Worm (Caenorhabditis elegans) whole organism, mixed stage, embryonic: ENCODE measurements around the gene srv-8.
"Not testable (repeated sequence)": the region's sequence is repeated elsewhere in the genome, so short reads cannot be mapped to it uniquely, and the experiment has no call there.

Experiments
- M03D4.4 ChIP-seq: sonication (generic microtip); optimal IDR thresholded peaks from 2 replicates; lab custom pipeline; 2017; ENCODE audit warnings: mild to moderate bottlenecking, missing genetic modification characterization, missing compliant biosample characterization
- bed-3 ChIP-seq: fragments of 200-800 bp; sonication (Bioruptor generic); optimal IDR thresholded peaks from 3 replicates; lab custom pipeline; 2018; ENCODE audit warnings: mild to moderate bottlenecking, missing genetic modification characterization, moderate library complexity, missing compliant biosample characterization
- blmp-1 ChIP-seq: fragments of 150-350 bp; optimal IDR thresholded peaks from 2 replicates; lab custom pipeline; 2014; ENCODE audit warnings: missing biosample characterization, missing genetic modification characterization
- ceh-39 ChIP-seq: fragments of 150-350 bp; optimal IDR thresholded peaks from 2 replicates; lab custom pipeline; 2014; ENCODE audit warnings: missing biosample characterization, missing genetic modification characterization
- ceh-43 ChIP-seq: fragments of 200-800 bp; sonication (Bioruptor generic); optimal IDR thresholded peaks from 2 replicates; lab custom pipeline; 2018; ENCODE audit warnings: mild to moderate bottlenecking, missing genetic modification characterization, moderate library complexity, missing compliant biosample characterization
- ceh-83 ChIP-seq: fragments of 200-800 bp; sonication (Bioruptor generic); optimal IDR thresholded peaks from 2 replicates; lab custom pipeline; 2018; ENCODE audit warnings: mild to moderate bottlenecking, missing genetic modification characterization, missing compliant biosample characterization
- ces-1 ChIP-seq: fragments of 150-350 bp; optimal IDR thresholded peaks from 2 replicates; lab custom pipeline; 2014; ENCODE audit warnings: missing biosample characterization, missing genetic modification reagents, missing genetic modification characterization
- drap-1 ChIP-seq: fragments of 200-800 bp; sonication (Bioruptor generic); optimal IDR thresholded peaks from 3 replicates; lab custom pipeline; 2018; ENCODE audit warnings: mild to moderate bottlenecking, missing genetic modification characterization, missing compliant biosample characterization
- elt-1 ChIP-seq: sonication (generic microtip); optimal IDR thresholded peaks from 2 replicates; lab custom pipeline; 2017; ENCODE audit warnings: missing genetic modification characterization, mild to moderate bottlenecking, missing compliant biosample characterization, antibody characterized with exemption, moderate library complexity, borderline replicate concordance; ENCODE audit not compliant: insufficient read depth
- elt-3 ChIP-seq: fragments of 150-350 bp; optimal IDR thresholded peaks from 2 replicates; lab custom pipeline; 2014; ENCODE audit warnings: missing biosample characterization, missing genetic modification characterization
- flh-1 ChIP-seq: fragments of 200-800 bp; sonication (Bioruptor generic); optimal IDR thresholded peaks from 2 replicates; lab custom pipeline; 2018; ENCODE audit warnings: mild to moderate bottlenecking, missing genetic modification characterization, moderate library complexity, missing compliant biosample characterization
- ham-2 ChIP-seq: fragments of 200-800 bp; sonication (Bioruptor generic); optimal IDR thresholded peaks from 2 replicates; lab custom pipeline; 2018; ENCODE audit warnings: mild to moderate bottlenecking, missing genetic modification characterization, missing compliant biosample characterization
- lin-13 ChIP-seq: fragments of 150-350 bp; optimal IDR thresholded peaks from 2 replicates; lab custom pipeline; 2014; ENCODE audit warnings: missing biosample characterization, missing genetic modification characterization
- lin-32 ChIP-seq: fragments of 200-800 bp; sonication (Bioruptor generic); optimal IDR thresholded peaks from 2 replicates; lab custom pipeline; 2018; ENCODE audit warnings: mild to moderate bottlenecking, missing genetic modification characterization, missing compliant biosample characterization
- lsy-2 ChIP-seq: fragments of 150-350 bp; optimal IDR thresholded peaks from 2 replicates; lab custom pipeline; 2014; ENCODE audit warnings: missing biosample characterization, missing genetic modification characterization
- mab-5 ChIP-seq: fragments of 150-350 bp; optimal IDR thresholded peaks from 2 replicates; lab custom pipeline; 2014; ENCODE audit warnings: missing biosample characterization, missing genetic modification characterization
- mep-1 ChIP-seq: fragments of 150-350 bp; optimal IDR thresholded peaks from 2 replicates; lab custom pipeline; 2017; ENCODE audit warnings: missing biosample characterization, missing genetic modification reagents, missing genetic modification characterization, inconsistent platforms
- mls-2 ChIP-seq: sonication (generic microtip); optimal IDR thresholded peaks from 2 replicates; lab custom pipeline; 2016; ENCODE audit warnings: mild to moderate bottlenecking, missing genetic modification characterization, moderate library complexity, missing compliant biosample characterization
- nhr-12 ChIP-seq: fragments of 150-350 bp; optimal IDR thresholded peaks from 2 replicates; lab custom pipeline; 2014; ENCODE audit warnings: missing biosample characterization, missing genetic modification characterization
- nhr-2 ChIP-seq: fragments of 150-350 bp; optimal IDR thresholded peaks from 2 replicates; lab custom pipeline; 2014; ENCODE audit warnings: missing biosample characterization, missing genetic modification characterization
- nhr-28 ChIP-seq: fragments of 150-350 bp; optimal IDR thresholded peaks from 2 replicates; lab custom pipeline; 2014; ENCODE audit warnings: missing biosample characterization, missing genetic modification characterization
- nhr-76 ChIP-seq: sonication (generic microtip); optimal IDR thresholded peaks from 2 replicates; lab custom pipeline; 2017; ENCODE audit warnings: missing biosample characterization, missing genetic modification characterization
- pha-4 ChIP-seq: fragments of 150-350 bp; optimal IDR thresholded peaks from 2 replicates; lab custom pipeline; 2018; ENCODE audit warnings: missing biosample characterization, missing genetic modification reagents, missing genetic modification characterization
- snpc-4 ChIP-seq: fragments of 150-350 bp; optimal IDR thresholded peaks from 2 replicates; lab custom pipeline; 2014; ENCODE audit warnings: missing biosample characterization, missing genetic modification characterization
- sptf-1 ChIP-seq: sonication (generic microtip); optimal IDR thresholded peaks from 2 replicates; lab custom pipeline; 2017; ENCODE audit warnings: mild to moderate bottlenecking, missing genetic modification characterization, moderate library complexity, missing compliant biosample characterization
- tbx-8 ChIP-seq: fragments of 200-800 bp; sonication (Bioruptor generic); optimal IDR thresholded peaks from 2 replicates; lab custom pipeline; 2018; ENCODE audit warnings: mild to moderate bottlenecking, missing genetic modification characterization, moderate library complexity, missing compliant biosample characterization
- unc-120 ChIP-seq: sonication (generic microtip); optimal IDR thresholded peaks from 2 replicates; lab custom pipeline; 2017; ENCODE audit warnings: missing genetic modification characterization, missing compliant biosample characterization; ENCODE audit not compliant: poor library complexity, severe bottlenecking
- unc-39 ChIP-seq: fragments of 150-350 bp; optimal IDR thresholded peaks from 2 replicates; lab custom pipeline; 2014; ENCODE audit warnings: missing biosample characterization, missing genetic modification characterization
- unc-62 ChIP-seq: fragments of 150-350 bp; optimal IDR thresholded peaks from 2 replicates; lab custom pipeline; 2014; ENCODE audit warnings: missing biosample characterization, missing genetic modification reagents, missing genetic modification characterization
- zip-8 ChIP-seq: fragments of 150-350 bp; optimal IDR thresholded peaks from 2 replicates; lab custom pipeline; 2014; ENCODE audit warnings: missing biosample characterization, missing genetic modification characterization

srv-8 gene

DNA sequence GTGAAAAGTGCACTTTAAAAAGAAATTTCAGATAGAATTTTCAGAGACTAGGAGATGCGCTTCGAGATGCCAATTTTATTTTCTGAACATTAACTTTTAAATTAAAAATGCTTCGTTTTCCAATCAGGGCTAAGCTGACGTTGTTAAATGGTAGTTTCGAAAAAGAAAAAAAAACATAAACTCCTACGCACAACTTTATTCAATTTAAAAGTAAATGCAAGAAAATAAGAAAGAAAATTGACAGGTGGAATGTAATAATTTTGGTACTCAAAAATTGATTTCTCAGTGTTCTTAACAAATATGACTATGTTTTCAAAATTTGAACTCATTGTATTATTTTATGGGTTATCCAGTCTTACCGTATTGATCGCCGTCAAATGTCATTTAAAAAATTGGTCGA lies 32.8 kb upstream of the srv-8 start, which contains the start of gene lurp-2:
Gene lurp-2, plus strand, starts transcription at position 301 of the 400 bp plus-strand sequence.
- TF ChIP-seq drap-1 (GFP tag; lab: Kevin White, UChicago) (no peak), lsy-2 (no peak), mab-5 (tag; lab: Kevin White, UChicago) (no peak), tbx-8 (GFP tag; lab: Kevin White, UChicago) (no peak), nhr-28 (tag; lab: Kevin White, UChicago) (no peak), ceh-83 (GFP tag; lab: Kevin White, UChicago) (no peak), ceh-39 (no peak), nhr-12 (tag; lab: Kevin White, UChicago) (no peak), unc-39 (tag; lab: Kevin White, UChicago) (no peak), elt-1 (tag; lab: Kevin White, UChicago) (no peak), ham-2 (GFP tag; lab: Kevin White, UChicago) (no peak), flh-1 (GFP tag; lab: Kevin White, UChicago) (no peak), ceh-43 (GFP tag; lab: Kevin White, UChicago) (no peak), mep-1 (tag; lab: Kevin White, UChicago) (no peak), ces-1 (GFP tag; lab: Kevin White, UChicago) (no peak), unc-120 (tag; lab: Kevin White, UChicago) (no peak), nhr-76 (no peak)

DNA sequence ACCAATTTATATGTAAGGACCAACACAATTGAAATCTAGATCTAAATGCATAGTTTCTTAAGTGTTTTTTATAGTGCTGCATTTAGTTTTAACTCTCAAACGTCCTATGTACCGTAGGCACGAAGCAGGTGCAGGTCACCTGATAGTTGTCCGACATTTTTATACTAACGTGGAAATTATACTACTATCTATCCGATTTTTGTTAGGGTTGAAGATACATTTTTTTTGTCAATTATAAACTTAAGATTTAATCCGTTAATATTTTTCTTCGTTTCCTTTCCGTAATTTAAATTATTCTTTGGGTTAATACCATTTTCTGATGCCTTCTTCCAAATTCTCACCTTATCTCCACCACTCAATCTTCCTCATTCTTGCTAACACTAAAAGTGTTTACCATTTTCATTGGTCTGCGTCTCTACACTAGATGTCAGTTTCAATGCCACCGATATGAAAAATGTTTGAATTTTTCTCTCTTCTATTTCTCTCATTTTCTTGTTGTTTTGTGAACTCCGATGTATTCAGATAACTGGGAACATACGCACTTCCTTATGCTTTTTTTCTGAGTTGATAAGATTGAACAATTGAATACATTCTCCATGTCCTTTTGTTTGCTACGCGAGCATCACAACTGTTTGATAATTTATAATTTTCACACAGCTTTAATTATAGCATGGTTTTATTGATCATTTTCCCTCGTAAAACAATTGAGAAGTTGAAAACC lies 24.8 kb upstream of the srv-8 start, which contains the start of gene Y2H9A.4:
Gene Y2H9A.4, plus strand, starts transcription at position 671 of the 721 bp plus-strand sequence.
- TF ChIP-seq tbx-8 (GFP tag; lab: Kevin White, UChicago) = no peak
- TF ChIP-seq blmp-1 (tag; lab: Kevin White, UChicago) = no peak
- no peak for TF ChIP-seq nhr-76
- no peak for TF ChIP-seq mls-2 (tag; lab: Kevin White, UChicago)
- TF ChIP-seq drap-1 (GFP tag; lab: Kevin White, UChicago) = no peak
- no peak for TF ChIP-seq pha-4 (tag; lab: Kevin White, UChicago)
- TF ChIP-seq sptf-1 (tag; lab: Kevin White, UChicago) = no peak
- no peak for TF ChIP-seq bed-3 (GFP tag; lab: Kevin White, UChicago)
- TF ChIP-seq lin-13 (tag; lab: Kevin White, UChicago) = no peak
- no peak for TF ChIP-seq elt-3
- no peak for TF ChIP-seq M03D4.4
- no peak for TF ChIP-seq mep-1 (tag; lab: Kevin White, UChicago)
- TF ChIP-seq zip-8 (tag; lab: Kevin White, UChicago) = no peak
- TF ChIP-seq unc-62 (GFP tag; lab: Kevin White, UChicago) = no peak
- TF ChIP-seq snpc-4 (tag; lab: Kevin White, UChicago) = no peak
- TF ChIP-seq unc-39 (tag; lab: Kevin White, UChicago) = no peak
- TF ChIP-seq ham-2 (GFP tag; lab: Kevin White, UChicago) = no peak
- TF ChIP-seq nhr-12 (tag; lab: Kevin White, UChicago) = no peak
- no peak for TF ChIP-seq ceh-43 (GFP tag; lab: Kevin White, UChicago)
- no peak for TF ChIP-seq ceh-39

DNA sequence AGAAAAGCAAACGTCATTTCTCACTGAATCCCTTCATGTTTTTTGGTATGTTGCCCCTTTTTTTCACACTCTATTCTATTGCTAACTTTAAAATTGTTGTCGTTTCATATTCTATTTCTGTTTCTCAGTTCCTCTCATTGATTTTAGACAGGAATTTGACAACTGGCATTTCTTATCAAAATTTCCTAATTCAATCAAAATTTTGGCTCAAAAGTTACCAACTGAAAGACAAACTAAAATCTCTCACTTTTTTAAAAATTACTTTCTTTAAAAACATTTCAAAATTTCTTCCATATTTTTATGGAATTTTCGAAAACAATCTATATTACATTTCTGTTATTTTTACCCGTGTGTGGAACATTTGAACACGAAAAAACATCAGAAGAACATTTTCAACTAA lies 23.0 kb upstream of the srv-8 start, which contains the start of gene Y2H9A.6:
Gene Y2H9A.6, plus strand, starts transcription at position 301 of the 400 bp plus-strand sequence.
- not testable (repeated sequence) for TF ChIP-seq mep-1 (tag; lab: Kevin White, UChicago); zip-8 (tag; lab: Kevin White, UChicago); elt-3

DNA sequence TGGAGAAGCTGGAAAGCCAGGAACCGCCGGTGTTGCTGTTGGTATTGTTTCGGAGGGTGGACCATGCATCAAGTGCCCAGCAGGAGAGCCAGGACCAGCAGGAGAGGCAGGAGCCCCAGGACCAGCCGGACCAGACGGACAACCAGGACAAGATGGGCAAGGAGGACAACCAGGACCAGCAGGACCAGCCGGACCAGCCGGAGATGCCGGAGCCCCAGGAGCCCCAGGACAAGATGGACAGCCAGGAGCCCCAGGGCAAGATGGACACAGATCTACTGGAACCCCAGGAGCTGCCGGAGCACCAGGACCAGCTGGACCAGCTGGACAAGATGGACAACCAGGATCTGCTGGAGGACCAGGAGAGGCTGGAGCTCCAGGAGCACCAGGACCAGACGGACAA lies 22.3 kb upstream of the srv-8 start:
- no peak for TF ChIP-seq blmp-1 (tag; lab: Kevin White, UChicago)
- TF ChIP-seq ham-2 (GFP tag; lab: Kevin White, UChicago) = no peak
- TF ChIP-seq ceh-43 (GFP tag; lab: Kevin White, UChicago) = no peak
- no peak for TF ChIP-seq lin-32
- TF ChIP-seq snpc-4 (tag; lab: Kevin White, UChicago) = no peak
- TF ChIP-seq drap-1 (GFP tag; lab: Kevin White, UChicago) = no peak
- TF ChIP-seq unc-62 (GFP tag; lab: Kevin White, UChicago) = no peak
- no peak for TF ChIP-seq lin-13 (tag; lab: Kevin White, UChicago)
- no peak for TF ChIP-seq elt-3
- no peak for TF ChIP-seq nhr-76
- TF ChIP-seq flh-1 (GFP tag; lab: Kevin White, UChicago) = no peak
- TF ChIP-seq ces-1 (GFP tag; lab: Kevin White, UChicago) = no peak
- TF ChIP-seq mls-2 (tag; lab: Kevin White, UChicago) = no peak
- TF ChIP-seq nhr-2 (tag; lab: Kevin White, UChicago) = no peak
- no peak for TF ChIP-seq lsy-2
- no peak for TF ChIP-seq mep-1 (tag; lab: Kevin White, UChicago)
- no peak for TF ChIP-seq unc-120 (tag; lab: Kevin White, UChicago)
- TF ChIP-seq ceh-39 = no peak
